Worm (Caenorhabditis elegans) whole organism, L3 larva: ENCODE data around the gene C07G1.7.

Experiments
- ama-1 ChIP-seq: fragments of 150-350 bp; optimal IDR thresholded peaks from 2 replicates; lab custom pipeline; 2018
- ceh-82 ChIP-seq: fragments of 150-350 bp; optimal IDR thresholded peaks from 2 replicates; lab custom pipeline; 2014; ENCODE audit warnings: missing biosample characterization, missing genetic modification characterization
- daf-12 ChIP-seq: fragments of 150-350 bp; optimal IDR thresholded peaks from 2 replicates; lab custom pipeline; 2014; ENCODE audit warnings: missing biosample characterization, missing genetic modification reagents, missing genetic modification characterization
- egl-27 ChIP-seq: sonication (generic microtip); optimal IDR thresholded peaks from 4 replicates; lab custom pipeline; 2017; ENCODE audit warnings: missing biosample characterization, missing genetic modification reagents, missing genetic modification characterization
- elt-3 ChIP-seq, 3 experiments: fragments of 150-350 bp in 1 of 3; sonication (generic microtip) in 2 of 3; optimal IDR thresholded peaks; 2 replicates in 2 of 3; 4 replicates in 1 of 3; lab custom pipeline; 2014 to 2017; ENCODE audit warnings: missing biosample characterization in 3 of 3, missing genetic modification characterization in 3 of 3
- fos-1 ChIP-seq: fragments of 150-350 bp; optimal IDR thresholded peaks from 2 replicates; lab custom pipeline; 2014; ENCODE audit warnings: missing biosample characterization, missing genetic modification characterization
- lin-15B ChIP-seq: fragments of 150-350 bp; optimal IDR thresholded peaks from 2 replicates; lab custom pipeline; 2014; ENCODE audit warnings: missing biosample characterization, missing genetic modification characterization
- lsy-12 ChIP-seq: sonication (generic microtip); optimal IDR thresholded peaks from 2 replicates; lab custom pipeline; 2016; ENCODE audit warnings: mild to moderate bottlenecking, missing genetic modification characterization, missing compliant biosample characterization
- mdl-1 ChIP-seq: fragments of 150-350 bp; optimal IDR thresholded peaks from 2 replicates; lab custom pipeline; 2014; ENCODE audit warnings: missing biosample characterization, missing genetic modification characterization
- nhr-23 ChIP-seq: fragments of 150-350 bp; optimal IDR thresholded peaks from 2 replicates; lab custom pipeline; 2014; ENCODE audit warnings: missing biosample characterization, missing genetic modification reagents, missing genetic modification characterization
- sea-2 ChIP-seq: fragments of 150-350 bp; sonication (generic microtip); optimal IDR thresholded peaks from 4 replicates; lab custom pipeline; 2014; ENCODE audit warnings: missing biosample characterization, missing genetic modification reagents, missing genetic modification characterization
- skn-1 ChIP-seq: fragments of 150-350 bp; optimal IDR thresholded peaks from 2 replicates; lab custom pipeline; 2014; ENCODE audit warnings: missing biosample characterization, missing genetic modification characterization
- unc-39 ChIP-seq: sonication (generic microtip); optimal IDR thresholded peaks from 4 replicates; lab custom pipeline; 2017; ENCODE audit warnings: missing biosample characterization, missing genetic modification characterization
- unc-62 ChIP-seq: fragments of 150-350 bp; sonication (generic microtip); optimal IDR thresholded peaks from 4 replicates; lab custom pipeline; 2014; ENCODE audit warnings: missing biosample characterization, missing genetic modification reagents, missing genetic modification characterization

DNA sequence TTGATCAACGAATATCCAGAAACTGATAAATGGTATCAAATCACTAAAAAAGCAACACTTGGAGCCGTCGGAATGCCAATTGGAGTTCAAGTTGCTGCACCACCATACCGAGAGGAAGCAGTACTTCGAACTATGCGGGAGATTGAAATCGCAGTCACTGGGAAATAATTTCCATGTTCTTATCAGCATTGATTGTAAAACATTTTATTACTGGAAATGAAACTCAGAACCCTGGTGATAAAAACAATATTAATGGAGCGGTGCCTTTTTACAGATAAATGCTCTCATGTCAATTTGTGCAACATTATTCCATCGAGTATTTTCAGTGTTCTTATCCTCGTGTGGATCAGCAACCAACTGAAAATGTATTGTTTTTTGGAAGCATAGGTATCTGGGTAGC, 49.9 kb downstream of the C07G1.7 start:
- TF ChIP-seq unc-62 (GFP tag; lab: Kevin White, UChicago): no peak
- no peak for TF ChIP-seq elt-3 (tag; optimal IDR thresholded peaks at IDR 0.05; lab: Kevin White, UChicago)
- no peak for TF ChIP-seq egl-27
- no peak for TF ChIP-seq lin-15B (tag; lab: Kevin White, UChicago)
- TF ChIP-seq ama-1 (lab: Kevin White, UChicago): no peak
- TF ChIP-seq daf-12: no peak
- TF ChIP-seq skn-1 (tag; lab: Kevin White, UChicago): no peak
- no peak for TF ChIP-seq lsy-12 (tag; lab: Kevin White, UChicago)
- no peak for TF ChIP-seq unc-39 (tag; lab: Kevin White, UChicago)
- TF ChIP-seq ceh-82: no peak
- no peak for TF ChIP-seq fos-1 (tag; lab: Kevin White, UChicago)
- no peak for TF ChIP-seq mdl-1 (tag; lab: Kevin White, UChicago)
- no peak for TF ChIP-seq nhr-23
- TF ChIP-seq sea-2: no peak
